Fruit fly (Drosophila melanogaster) whole organism, embryonic: Measurements from ENCODE around the gene Pfdn2.

Experiments
- B-H1 ChIP-seq: fragments of 200-800 bp; sonication (Bioruptor generic); IDR thresholded peaks from 3 replicates; pipeline ENCODE4 v1.3.6; 2022; ENCODE audit warnings: missing biosample characterization, missing genetic modification characterization
- C15 ChIP-seq: fragments of 200-800 bp; sonication (Bioruptor generic); IDR thresholded peaks from 3 replicates; pipeline ENCODE4 v1.3.6; 2022; ENCODE audit warnings: missing biosample characterization, missing genetic modification characterization
- CG10462 ChIP-seq: fragments of 200-800 bp; sonication (Bioruptor generic); optimal IDR thresholded peaks from 2 replicates; lab custom pipeline; 2016; ENCODE audit warnings: missing biosample characterization, missing genetic modification characterization
- CG10979 ChIP-seq: fragments of 200-800 bp; sonication (Bioruptor generic); optimal IDR thresholded peaks from 2 replicates; lab custom pipeline; 2018; ENCODE audit warnings: missing biosample characterization, mild to moderate bottlenecking, missing genetic modification characterization, moderate library complexity
- CG11085 ChIP-seq: fragments of 200-800 bp; sonication (Bioruptor generic); IDR thresholded peaks from 2 replicates; pipeline ENCODE4 v1.3.6; 2022; ENCODE audit warnings: missing biosample characterization, missing genetic modification characterization
- CG12071 ChIP-seq: fragments of 200-800 bp; sonication (Bioruptor generic); optimal IDR thresholded peaks from 3 replicates; lab custom pipeline; 2018; ENCODE audit warnings: missing biosample characterization, mild to moderate bottlenecking, missing genetic modification characterization
- CG13624 ChIP-seq: fragments of 200-800 bp; sonication (Bioruptor generic); optimal IDR thresholded peaks from 2 replicates; lab custom pipeline; 2016; ENCODE audit warnings: missing biosample characterization, missing genetic modification characterization
- CG13894 ChIP-seq: fragments of 200-800 bp; sonication (Bioruptor generic); optimal IDR thresholded peaks from 3 replicates; lab custom pipeline; 2018; ENCODE audit warnings: missing biosample characterization, mild to moderate bottlenecking, missing genetic modification characterization, moderate library complexity
- CG14860 ChIP-seq: fragments of 200-800 bp; sonication (Bioruptor generic); IDR thresholded peaks from 3 replicates; pipeline ENCODE4 v1.3.6; 2022; ENCODE audit warnings: missing biosample characterization, missing genetic modification characterization; ENCODE audit not compliant: partially characterized antibody
- CG15514 ChIP-seq: fragments of 200-800 bp; sonication (Bioruptor generic); optimal IDR thresholded peaks from 3 replicates; lab custom pipeline; 2017; ENCODE audit warnings: missing biosample characterization, missing genetic modification characterization, mild to moderate bottlenecking, moderate library complexity, missing genetic modification reagents
- CG16779 ChIP-seq: fragments of 200-800 bp; sonication (Bioruptor generic); IDR thresholded peaks from 2 replicates; pipeline ENCODE4 v1.3.6; 2022; ENCODE audit warnings: missing biosample characterization, missing genetic modification characterization
- CG17361 ChIP-seq: fragments of 200-800 bp; sonication (Bioruptor generic); IDR thresholded peaks from 3 replicates; pipeline ENCODE4 v1.3.6; 2022; ENCODE audit warnings: missing biosample characterization, missing genetic modification characterization
- CG1792 ChIP-seq: fragments of 200-800 bp; sonication (Bioruptor generic); optimal IDR thresholded peaks from 2 replicates; lab custom pipeline; 2016; ENCODE audit warnings: missing biosample characterization, missing genetic modification characterization
- CG18262 ChIP-seq: fragments of 200-800 bp; optimal IDR thresholded peaks from 3 replicates; lab custom pipeline; 2019; ENCODE audit warnings: missing biosample characterization, mild to moderate bottlenecking, missing genetic modification characterization, moderate library complexity
- CG2875 ChIP-seq: fragments of 200-800 bp; sonication (Bioruptor generic); optimal IDR thresholded peaks from 2 replicates; lab custom pipeline; 2017; ENCODE audit warnings: missing biosample characterization, mild to moderate bottlenecking, missing genetic modification characterization, missing genetic modification reagents
- CG31365 ChIP-seq: fragments of 200-800 bp; sonication (Bioruptor generic); optimal IDR thresholded peaks from 2 replicates; lab custom pipeline; 2018; ENCODE audit warnings: missing biosample characterization, mild to moderate bottlenecking, missing genetic modification characterization
- CG3407 ChIP-seq: fragments of 200-800 bp; sonication (Bioruptor generic); optimal IDR thresholded peaks from 2 replicates; lab custom pipeline; 2018; ENCODE audit warnings: missing biosample characterization, mild to moderate bottlenecking, missing genetic modification characterization
- CG7271 ChIP-seq: fragments of 200-800 bp; sonication (Bioruptor generic); optimal IDR thresholded peaks from 2 replicates; lab custom pipeline; 2018; ENCODE audit warnings: missing biosample characterization, mild to moderate bottlenecking, missing genetic modification characterization, moderate library complexity
- CG8924 ChIP-seq: fragments of 200-800 bp; optimal IDR thresholded peaks from 3 replicates; lab custom pipeline; 2019; ENCODE audit warnings: missing biosample characterization, mild to moderate bottlenecking, missing genetic modification characterization, moderate library complexity
- CG9609 ChIP-seq: fragments of 200-800 bp; sonication (Bioruptor generic); optimal IDR thresholded peaks from 3 replicates; lab custom pipeline; 2016; ENCODE audit warnings: missing biosample characterization, missing genetic modification characterization
- CG9727 ChIP-seq: fragments of 200-800 bp; sonication (Bioruptor generic); optimal IDR thresholded peaks from 3 replicates; lab custom pipeline; 2017; ENCODE audit warnings: missing biosample characterization, mild to moderate bottlenecking, missing genetic modification characterization
- Eip74EF ChIP-seq, 2 experiments: fragments of 200-800 bp in 1 of 2; fragments of >200 bp in 1 of 2; sonication (Bioruptor generic) in 1 of 2; optimal IDR thresholded peaks; 2 replicates each; lab custom pipeline; 2017 to 2019; ENCODE audit warnings: missing biosample characterization in 2 of 2, missing genetic modification characterization in 2 of 2, mild to moderate bottlenecking in 1 of 2, moderate library complexity in 1 of 2
- MESR4 ChIP-seq: fragments of 200-800 bp; sonication (Bioruptor generic); optimal IDR thresholded peaks from 2 replicates; lab custom pipeline; 2018; ENCODE audit warnings: missing biosample characterization, mild to moderate bottlenecking, missing genetic modification characterization, moderate library complexity
- Nf-YB ChIP-seq: fragments of 200-800 bp; sonication (Bioruptor generic); optimal IDR thresholded peaks from 3 replicates; lab custom pipeline; 2019; ENCODE audit warnings: missing biosample characterization, mild to moderate bottlenecking, missing genetic modification characterization, moderate library complexity
- Oli ChIP-seq: fragments of 200-800 bp; sonication (Bioruptor generic); optimal IDR thresholded peaks from 2 replicates; lab custom pipeline; 2018; ENCODE audit warnings: missing biosample characterization, mild to moderate bottlenecking, missing genetic modification characterization, moderate library complexity
- Pdp1 ChIP-seq, 2 experiments: fragments of 200-800 bp; sonication (Bioruptor generic); optimal IDR thresholded peaks; 3 replicates each; lab custom pipeline; 2016; ENCODE audit warnings: missing biosample characterization in 2 of 2, missing genetic modification characterization in 2 of 2, mild to moderate bottlenecking in 1 of 2, moderate library complexity in 1 of 2
- Sin3A ChIP-seq: fragments of >200 bp; optimal IDR thresholded peaks from 2 replicates; lab custom pipeline; 2018
- eve ChIP-seq, 2 experiments: fragments of >200 bp; optimal IDR thresholded peaks; 2 replicates each; lab custom pipeline; 2017; ENCODE audit warnings: missing biosample characterization in 2 of 2, missing genetic modification characterization in 2 of 2
- fd64A ChIP-seq: fragments of 200-800 bp; sonication (Bioruptor generic); optimal IDR thresholded peaks from 3 replicates; lab custom pipeline; 2018; ENCODE audit warnings: missing biosample characterization, mild to moderate bottlenecking, missing genetic modification characterization
- gem ChIP-seq: fragments of 200-800 bp; sonication (Bioruptor generic); optimal IDR thresholded peaks from 2 replicates; lab custom pipeline; 2019; ENCODE audit warnings: missing biosample characterization, mild to moderate bottlenecking, missing genetic modification characterization, moderate library complexity
- gt ChIP-seq: fragments of 200-800 bp; sonication (Bioruptor generic); IDR thresholded peaks from 2 replicates; pipeline ENCODE4 v1.3.6; 2022; ENCODE audit warnings: missing biosample characterization, missing genetic modification characterization
- knrl ChIP-seq: fragments of 200-800 bp; sonication (Bioruptor generic); IDR thresholded peaks from 3 replicates; pipeline ENCODE4 v1.3.6; 2022; ENCODE audit warnings: missing biosample characterization, missing genetic modification characterization; ENCODE audit not compliant: partially characterized antibody
- lab ChIP-seq: fragments of 200-800 bp; sonication (Bioruptor generic); optimal IDR thresholded peaks from 3 replicates; lab custom pipeline; 2017; ENCODE audit warnings: missing biosample characterization, missing genetic modification characterization, mild to moderate bottlenecking, moderate library complexity, missing genetic modification reagents
- luna ChIP-seq: fragments of 200-800 bp; sonication (Bioruptor generic); optimal IDR thresholded peaks from 2 replicates; lab custom pipeline; 2016; ENCODE audit warnings: missing biosample characterization, missing genetic modification characterization
- pb ChIP-seq: fragments of 200-800 bp; sonication (Bioruptor generic); optimal IDR thresholded peaks from 3 replicates; lab custom pipeline; 2016; ENCODE audit warnings: missing biosample characterization, missing genetic modification characterization
- sisA ChIP-seq: fragments of 200-800 bp; sonication (Bioruptor generic); IDR thresholded peaks from 2 replicates; pipeline ENCODE4 v1.3.6; 2022; ENCODE audit warnings: missing biosample characterization, missing genetic modification characterization
- slou ChIP-seq: fragments of 200-800 bp; sonication (Bioruptor generic); optimal IDR thresholded peaks from 3 replicates; lab custom pipeline; 2016; ENCODE audit warnings: missing biosample characterization, missing genetic modification characterization
- tap ChIP-seq: fragments of 200-800 bp; optimal IDR thresholded peaks from 3 replicates; lab custom pipeline; 2019; ENCODE audit warnings: missing biosample characterization, mild to moderate bottlenecking, missing genetic modification characterization, moderate library complexity
- tx ChIP-seq: fragments of 200-800 bp; sonication (Bioruptor generic); optimal IDR thresholded peaks from 2 replicates; lab custom pipeline; 2016; ENCODE audit warnings: missing biosample characterization, missing genetic modification characterization
- wdn ChIP-seq: fragments of 200-800 bp; sonication (Bioruptor generic); IDR thresholded peaks from 2 replicates; pipeline ENCODE4 v1.3.6; 2022; ENCODE audit warnings: missing biosample characterization, missing genetic modification characterization
- zf30C ChIP-seq: fragments of 200-800 bp; sonication (Bioruptor generic); optimal IDR thresholded peaks from 3 replicates; lab custom pipeline; 2018; ENCODE audit warnings: missing biosample characterization, mild to moderate bottlenecking, missing genetic modification characterization

Gene Pfdn2

dm6 chr3L:11107432-11107831, 33.2 kb upstream of the Pfdn2 start, which contains the start of gene CG32073 (continued):
- TF ChIP-seq CG1792 (peak; percentile 52), sisA (GFP tag; lab: Robert Waterston, UW) (no peak), CG9609 (GFP tag; lab: Kevin White, UChicago) (no peak), CG18262 (tag; lab: Kevin White, UChicago) (peak; percentile 43), CG11085 (no peak), Oli (tag; lab: Kevin White, UChicago) (no peak), Nf-YB (no peak), CG10979 (tag; lab: Kevin White, UChicago) (peak; percentile 33), CG2875 (peak; percentile 29), C15 (GFP tag; lab: Robert Waterston, UW) (peak; percentile 22; the same call in 1 of the 3 replicates), Eip74EF (GFP tag; optimal IDR thresholded peaks at IDR 0.05; lab: Kevin White, UChicago) (no peak), gt (no peak), knrl (GFP tag; lab: Robert Waterston, UW) (no peak), Sin3A (lab: Kevin White, UChicago) (no peak), tap (tag; lab: Kevin White, UChicago) (peak; percentile 36), CG31365 (tag; lab: Kevin White, UChicago) (no peak), CG3407 (GFP tag; lab: Kevin White, UChicago) (peak; percentile 26), B-H1 (GFP tag; lab: Robert Waterston, UW) (no peak), lab (GFP tag; lab: Kevin White, UChicago) (peak; percentile 75), CG8924 (peak; percentile 9), CG12071 (GFP tag; lab: Kevin White, UChicago) (peak; percentile 75), gem (tag; lab: Kevin White, UChicago) (no peak), CG9727 (GFP tag; lab: Kevin White, UChicago) (peak; percentile 16), pb (GFP tag; lab: Kevin White, UChicago) (no peak), MESR4 (GFP tag; lab: Kevin White, UChicago) (no peak), luna (GFP tag; lab: Kevin White, UChicago) (no peak), CG13624 (GFP tag; lab: Kevin White, UChicago) (no peak), CG13894 (tag; lab: Kevin White, UChicago) (no peak), wdn (GFP tag; lab: Robert Waterston, UW) (no peak), CG15514 (GFP tag; lab: Kevin White, UChicago) (no peak), eve (GFP tag; optimal IDR thresholded peaks at IDR 0.05; lab: Kevin White, UChicago) (no peak), CG16779 (GFP tag; lab: Robert Waterston, UW) (no peak), zf30C (GFP tag; lab: Kevin White, UChicago) (no peak), CG17361 (GFP tag; lab: Robert Waterston, UW) (peak; percentile 53; the same call in 2 of the 3 replicates)
- TF ChIP-seq, all 482 proteins: peak for 57

DNA sequence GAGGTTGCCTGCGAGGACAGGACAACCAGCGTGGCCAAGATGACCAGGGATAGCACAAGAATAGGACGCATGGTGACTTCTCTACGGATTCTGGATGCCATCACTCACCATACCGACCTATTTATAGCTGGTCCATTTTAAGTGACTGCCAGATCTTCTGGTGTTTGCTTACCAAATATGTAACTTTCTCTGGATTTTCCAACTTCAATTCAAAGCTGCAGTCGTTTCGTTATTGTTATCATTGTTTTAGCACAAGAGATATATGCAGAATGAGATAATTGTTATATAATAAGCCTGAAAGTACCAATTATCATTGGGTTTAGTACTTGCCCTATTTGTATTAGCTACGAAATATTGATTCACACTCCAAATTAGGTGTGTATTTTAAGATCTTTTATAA, 29.6 kb upstream of the Pfdn2 start, which contains the start of gene CG32071:
CG32071 (minus strand) TSS at position 101 of the 400 bp plus-strand sequence.
- TF ChIP-seq Pdp1 (GFP tag; optimal IDR thresholded peaks at IDR 0.05; lab: Kevin White, UChicago) (peak in 1 of 2 experiments; percentile 71), tx (GFP tag; lab: Kevin White, UChicago) (no peak), CG14860 (no peak), slou (no peak)

DNA sequence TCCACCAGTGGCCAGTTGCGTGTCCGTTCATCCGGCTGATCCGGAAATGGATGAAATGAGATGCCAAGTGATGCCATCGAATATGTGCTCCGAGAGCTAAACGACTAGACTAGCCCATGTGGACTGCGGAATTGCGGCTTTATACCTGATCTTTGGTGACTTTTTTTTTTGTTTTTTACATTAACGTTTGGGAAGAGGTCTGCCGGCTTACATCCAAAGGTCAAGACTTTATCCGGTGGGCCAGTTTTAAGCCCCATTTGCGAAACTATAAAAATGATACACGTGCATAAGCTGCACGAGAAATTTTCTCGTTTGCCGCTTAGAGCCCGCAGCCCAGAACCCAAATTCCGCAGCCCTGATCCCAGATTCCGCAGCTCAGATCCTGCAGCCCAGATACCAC, 28.7 kb upstream of the Pfdn2 start, which contains the start of gene Elo68alpha:
Elo68alpha (minus strand) TSS at position 101 of the 400 bp plus-strand sequence.
- TF ChIP-seq fd64A (GFP tag; lab: Kevin White, UChicago) (no peak), CG10462 (GFP tag; lab: Kevin White, UChicago) (no peak), CG7271 (tag; lab: Kevin White, UChicago) (no peak)
- TF ChIP-seq, all 482 proteins: peak for 0
